Worm (Caenorhabditis elegans): ENCODE data around the gene gst-19.

Gene gst-19

DNA sequence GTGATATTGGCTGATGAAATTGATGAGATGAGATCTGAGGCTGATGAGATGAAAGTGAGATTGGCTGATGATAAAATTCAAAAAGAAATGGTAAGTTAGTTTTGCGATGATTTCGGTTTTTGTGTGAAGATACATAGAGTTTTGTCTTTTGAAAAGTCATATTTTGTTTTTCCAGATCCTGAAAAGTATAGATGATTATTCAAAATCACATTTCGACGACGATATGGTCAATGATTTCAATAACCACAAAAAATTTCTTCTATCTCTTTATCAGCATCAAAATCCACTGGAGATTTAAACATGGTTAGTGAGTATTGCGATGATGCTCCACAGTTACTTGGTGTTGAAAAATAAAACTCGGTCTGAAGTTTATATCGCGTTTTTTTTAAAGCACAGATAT lies 26.0 kb downstream of the gst-19 start, which contains the start of gene csp-1:
Gene csp-1, plus strand, starts transcription at position 301 of the 400 bp plus-strand sequence.
- TF ChIP-seq let-526 (GFP tag; IDR thresholded peaks at IDR 0.05) (no peak), hlh-12 (tag; optimal IDR thresholded peaks at IDR 0.05) (no peak), repo-1 (tag; optimal IDR thresholded peaks at IDR 0.05) (no peak), ztf-3 (GFP tag; optimal IDR thresholded peaks at IDR 0.05) (no peak), Y53F4B.3 (GFP tag; IDR thresholded peaks at IDR 0.05) (no peak), ceh-27 (GFP tag; optimal IDR thresholded peaks at IDR 0.05) (no peak), nhr-27 (tag; optimal IDR thresholded peaks at IDR 0.05) (no peak), ekl-4 (GFP tag; IDR thresholded peaks at IDR 0.05) (no peak), nfya-1 (tag; optimal IDR thresholded peaks at IDR 0.05; ENCODE audit: borderline replicate concordance, insufficient read depth) (no peak), athp-1 (tag; optimal IDR thresholded peaks at IDR 0.05) (no peak), lir-1 (GFP tag; conservative IDR thresholded peaks at IDR 0.05) (no peak), ceh-100 (GFP tag; IDR thresholded peaks at IDR 0.05) (no peak), pbrm-1 (GFP tag; IDR thresholded peaks at IDR 0.05) (no peak), xnd-1 (tag; optimal IDR thresholded peaks at IDR 0.05) (no peak), ceh-40 (GFP tag; IDR thresholded peaks at IDR 0.05) (no peak), F57C9.4 (tag; optimal IDR thresholded peaks at IDR 0.05) (no peak), hlh-26 (GFP tag; conservative IDR thresholded peaks at IDR 0.05) (no peak), pha-4 (tag; optimal IDR thresholded peaks at IDR 0.05) (no peak), hsf-1 (GFP tag; IDR thresholded peaks at IDR 0.05) (no peak)

DNA sequence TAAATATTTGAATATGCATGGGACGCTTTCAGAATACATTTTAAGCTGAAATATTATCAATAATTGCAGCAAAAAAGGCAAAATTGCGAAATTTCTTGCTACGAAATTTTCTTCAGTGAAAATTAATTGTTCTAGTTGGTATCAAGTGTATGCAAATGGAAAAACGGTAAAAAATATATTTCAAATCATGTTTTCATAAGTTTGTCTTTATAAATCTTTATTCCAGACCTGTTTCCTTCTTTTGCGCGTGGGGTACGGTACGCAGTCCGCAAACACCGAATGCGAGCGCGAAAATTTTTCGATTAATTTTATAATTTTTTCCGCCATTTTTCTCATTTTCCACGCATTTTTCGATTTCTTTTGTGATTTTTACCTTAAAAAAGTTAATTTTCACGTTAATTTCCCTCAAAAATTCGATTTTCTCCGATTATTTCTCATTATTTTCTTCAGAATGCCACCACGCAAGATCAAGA lies 30.4 kb downstream of the gst-19 start, which contains the start of the genes fbxc-23 and csc-1:
Gene fbxc-23, minus strand, starts transcription at position 51 of the 473 bp plus-strand sequence.
Gene csc-1, plus strand, starts transcription at position 451 of the 473 bp plus-strand sequence.
- TF ChIP-seq hlh-26 (GFP tag; conservative IDR thresholded peaks at IDR 0.05), result no peak
- TF ChIP-seq lin-26 (GFP tag; IDR thresholded peaks at IDR 0.05), result no peak
- TF ChIP-seq F49E8.2 (tag; optimal IDR thresholded peaks at IDR 0.05; ENCODE audit: insufficient read depth), result peak; percentile 62
- TF ChIP-seq B0019.2 (GFP tag; conservative IDR thresholded peaks at IDR 0.05), result peak; percentile 47; the same call in 1 of the 2 replicates
- no peak for TF ChIP-seq ztf-3 (GFP tag; optimal IDR thresholded peaks at IDR 0.05)
- peak; percentile 41 for TF ChIP-seq tlf-1 (GFP tag; optimal IDR thresholded peaks at IDR 0.05)
- TF ChIP-seq lsl-1 (GFP tag; optimal IDR thresholded peaks at IDR 0.05), result peak; percentile 92
- peak; percentile 74 for TF ChIP-seq F33H1.4 (GFP tag; IDR thresholded peaks at IDR 0.05)
- no peak for TF ChIP-seq ceh-27 (GFP tag; optimal IDR thresholded peaks at IDR 0.05)
- no peak for TF ChIP-seq nhr-90 (tag; optimal IDR thresholded peaks at IDR 0.05)
- TF ChIP-seq zim-3 (tag; optimal IDR thresholded peaks at IDR 0.05), result no peak
- TF ChIP-seq snpc-1.3 (tag; optimal IDR thresholded peaks at IDR 0.05; ENCODE audit: insufficient read depth), result peak; percentile 47
- TF ChIP-seq ccch-3 (GFP tag; optimal IDR thresholded peaks at IDR 0.05), result no peak
- TF ChIP-seq hlh-12 (tag; optimal IDR thresholded peaks at IDR 0.05), result no peak
- no peak for TF ChIP-seq cebp-1 (GFP tag; IDR thresholded peaks at IDR 0.05)
- TF ChIP-seq cebp-1 (tag; optimal IDR thresholded peaks at IDR 0.05), result peak; percentile 34
- TF ChIP-seq F39B2.1 (GFP tag; IDR thresholded peaks at IDR 0.05), result no peak
- no peak for TF ChIP-seq ZK185.1 (tag; optimal IDR thresholded peaks at IDR 0.05; ENCODE audit: poor library complexity, severe bottlenecking)
- 0 out of 2 replicates have a peak, but pooled peaks have one; percentile 41 for TF ChIP-seq hsf-1 (GFP tag; IDR thresholded peaks at IDR 0.05)
- TF ChIP-seq ceh-100 (GFP tag; IDR thresholded peaks at IDR 0.05), result no peak
- peak; percentile 49; the same call in 1 of the 2 replicates for TF ChIP-seq hmg-1.2 (GFP tag; IDR thresholded peaks at IDR 0.05)
- TF ChIP-seq C17E4.6 (GFP tag; IDR thresholded peaks at IDR 0.05), result 0 out of 2 replicates have a peak, but pooled peaks have one; percentile 8
- no peak for TF ChIP-seq Y56A3A.18 (GFP tag; IDR thresholded peaks at IDR 0.05)
- TF ChIP-seq snpc-1.1 (tag; optimal IDR thresholded peaks at IDR 0.05; ENCODE audit: insufficient read depth), result peak; percentile 65
- TF ChIP-seq attf-5 (GFP tag; optimal IDR thresholded peaks at IDR 0.05), result no peak
- TF ChIP-seq efl-1 (GFP tag; optimal IDR thresholded peaks at IDR 0.05), result peak; percentile 96
- peak; percentile 82 for TF ChIP-seq D2030.7 (GFP tag; IDR thresholded peaks at IDR 0.05)
- TF ChIP-seq lir-1 (GFP tag; conservative IDR thresholded peaks at IDR 0.05), result no peak
- TF ChIP-seq F10E7.11 (tag; optimal IDR thresholded peaks at IDR 0.05), result no peak
- peak; percentile 91 for TF ChIP-seq ceh-91 (GFP tag; IDR thresholded peaks at IDR 0.05)
- peak; percentile 44; the same call in 1 of the 2 replicates for TF ChIP-seq Y95B8A.8 (GFP tag; IDR thresholded peaks at IDR 0.05)
- TF ChIP-seq lin-35 (GFP tag; optimal IDR thresholded peaks at IDR 0.05), result peak in 2 of 3 experiments; percentile 77 to 78
- TF ChIP-seq athp-1 (tag; optimal IDR thresholded peaks at IDR 0.05), result no peak
- TF ChIP-seq dox-1 (GFP tag; IDR thresholded peaks at IDR 0.05), result peak; percentile 67

All from whole organism, young adult.